Worm (Caenorhabditis elegans): ENCODE results near the gene R01E6.7.

R01E6.7 gene

DNA sequence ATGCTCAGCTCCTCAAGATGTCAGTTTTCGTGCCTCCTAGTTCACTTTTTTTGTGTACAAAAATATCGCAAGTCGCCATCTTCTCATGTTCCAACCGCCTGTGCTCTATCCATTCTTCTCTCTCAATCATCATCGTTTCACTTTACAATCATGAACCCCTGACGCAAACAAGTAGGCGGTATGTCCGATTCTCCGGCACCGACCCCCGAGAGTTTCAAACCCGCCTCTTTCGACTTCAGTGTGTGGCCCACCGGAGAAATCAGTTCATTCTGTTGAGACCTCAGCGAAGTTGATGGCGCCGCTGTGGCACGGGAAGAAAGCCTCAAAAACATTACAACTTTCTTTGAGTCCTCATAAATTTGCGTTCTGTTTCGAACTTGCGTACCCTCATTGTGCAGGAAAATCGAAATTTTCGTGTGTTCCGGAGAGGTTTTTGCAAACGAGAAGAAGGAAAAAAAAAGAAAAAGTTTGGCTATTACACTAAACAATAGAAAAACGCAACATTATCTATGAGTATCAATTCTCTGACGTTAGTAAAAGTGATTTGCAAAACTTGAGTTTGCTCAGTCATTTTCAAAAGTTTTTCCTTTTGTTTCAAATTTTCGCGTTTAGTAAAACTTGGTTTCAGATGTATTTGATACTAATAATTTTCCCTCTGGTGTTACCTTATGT, 35.3 kb upstream of the R01E6.7 start, which contains the start of gene F54B11.9:
F54B11.9 (plus strand) TSS at position 622 of the 672 bp plus-strand sequence.
- TF ChIP-seq daf-12 (tag; optimal IDR thresholded peaks at IDR 0.05) = no peak
- peak; percentile 13; the same call in 1 of the 2 replicates for TF ChIP-seq set-16 (GFP tag; IDR thresholded peaks at IDR 0.05)
- TF ChIP-seq skn-1 (tag; optimal IDR thresholded peaks at IDR 0.05) = no peak
- no peak for TF ChIP-seq dmd-8 (GFP tag; IDR thresholded peaks at IDR 0.05)
- TF ChIP-seq nhr-11 (tag; optimal IDR thresholded peaks at IDR 0.05) = peak; percentile 56
- no peak for TF ChIP-seq duxl-1 (tag; optimal IDR thresholded peaks at IDR 0.05; ENCODE audit: poor library complexity)
- no peak for TF ChIP-seq lsy-2 (tag; optimal IDR thresholded peaks at IDR 0.05)
- peak in 1 of 2 experiments; percentile 28 for TF ChIP-seq daf-16 (GFP tag; optimal IDR thresholded peaks at IDR 0.05)
- TF ChIP-seq daf-16 (tag; optimal IDR thresholded peaks at IDR 0.05) = no peak
- no peak for TF ChIP-seq hif-1 (tag; optimal IDR thresholded peaks at IDR 0.05)
- peak; percentile 41 for TF ChIP-seq aha-1 (tag)
- no peak for TF ChIP-seq unc-130 (GFP tag; optimal IDR thresholded peaks at IDR 0.05)
- no peak for TF ChIP-seq nhr-48 (tag; optimal IDR thresholded peaks at IDR 0.05)

- TF ChIP-seq ceh-44 (GFP tag; IDR thresholded peaks at IDR 0.05) (no peak), mxl-3 (GFP tag; optimal IDR thresholded peaks at IDR 0.05) (peak; percentile 8), hlh-30 (tag; optimal IDR thresholded peaks at IDR 0.05; ENCODE audit: insufficient read depth) (peak; percentile 73), madf-5 (GFP tag; IDR thresholded peaks at IDR 0.05) (no peak), lin-29 (GFP tag; IDR thresholded peaks at IDR 0.05) (no peak)
Measured at ce11 chrX:13603826-13604225, 34.1 kb upstream of the R01E6.7 start, which contains the start of gene F54B11.8. TSS of gene F54B11.8 (minus strand) at chrX:13603926.

- TF ChIP-seq hif-1 (tag; optimal IDR thresholded peaks at IDR 0.05) = no peak
- TF ChIP-seq lin-39 (tag; optimal IDR thresholded peaks at IDR 0.05) = no peak
- no peak for TF ChIP-seq gei-8 (GFP tag; optimal IDR thresholded peaks at IDR 0.05)
- TF ChIP-seq spr-3 (GFP tag; optimal IDR thresholded peaks at IDR 0.05) = no peak
- TF ChIP-seq unc-130 (GFP tag; optimal IDR thresholded peaks at IDR 0.05) = no peak
- no peak for TF ChIP-seq cey-2 (tag; optimal IDR thresholded peaks at IDR 0.05; ENCODE audit: borderline replicate concordance, insufficient read depth)
- TF ChIP-seq nhr-77 (tag; optimal IDR thresholded peaks at IDR 0.05) = no peak
- no peak for TF ChIP-seq nhr-41 (GFP tag; IDR thresholded peaks at IDR 0.05)
- TF ChIP-seq ama-1 (optimal IDR thresholded peaks at IDR 0.05) = no peak
- TF ChIP-seq ceh-82 (tag; optimal IDR thresholded peaks at IDR 0.05) = no peak
- TF ChIP-seq duxl-1 (tag; optimal IDR thresholded peaks at IDR 0.05; ENCODE audit: poor library complexity) = no peak
- TF ChIP-seq lim-7 (GFP tag; IDR thresholded peaks at IDR 0.05) = no peak
- no peak for TF ChIP-seq hlh-11 (tag; optimal IDR thresholded peaks at IDR 0.05)
Measured at ce11 chrX:13600136-13600535, 30.4 kb upstream of the R01E6.7 start, which contains the start of gene F54B11.7. TSS of gene F54B11.7 (plus strand) at chrX:13600436.

ce11 chrX:13598021-13598499, 28.3 kb upstream of the R01E6.7 start, which contains the start of gene bra-1:
TSS of gene bra-1 (plus strand) at chrX:13598449.
- TF ChIP-seq daf-19 (GFP tag; conservative IDR thresholded peaks at IDR 0.05) (no peak), dmd-6 (GFP tag; IDR thresholded peaks at IDR 0.05) (peak; percentile 20; the same call in 1 of the 2 replicates), daf-16 (GFP tag; optimal IDR thresholded peaks at IDR 0.05) (no peak), daf-16 (tag; optimal IDR thresholded peaks at IDR 0.05) (no peak), mdl-1 (tag; optimal IDR thresholded peaks at IDR 0.05) (peak in 1 of 2 experiments; percentile 22), madf-5 (GFP tag; IDR thresholded peaks at IDR 0.05) (no peak), rbr-2 (tag; optimal IDR thresholded peaks at IDR 0.05) (peak; percentile 53), T20F7.1 (GFP tag; optimal IDR thresholded peaks at IDR 0.05) (peak; percentile 93), ztf-7 (tag; optimal IDR thresholded peaks at IDR 0.05) (no peak), egl-43 (GFP tag; IDR thresholded peaks at IDR 0.05) (0 out of 2 replicates have a peak, but pooled peaks have one; percentile 37), hmg-1.1 (GFP tag; IDR thresholded peaks at IDR 0.05) (peak; percentile 45; the same call in 1 of the 2 replicates), hlh-30 (tag; optimal IDR thresholded peaks at IDR 0.05; ENCODE audit: insufficient read depth) (peak; percentile 90), hlh-11 (tag; optimal IDR thresholded peaks at IDR 0.05) (peak; percentile 54), mes-2 (tag; optimal IDR thresholded peaks at IDR 0.05; ENCODE audit: poor library complexity, severe bottlenecking) (peak; percentile 43), F37D6.2 (tag; optimal IDR thresholded peaks at IDR 0.05) (peak; percentile 27), zag-1 (tag; optimal IDR thresholded peaks at IDR 0.05) (no peak), dve-1 (tag; optimal IDR thresholded peaks at IDR 0.05; ENCODE audit: insufficient read depth) (peak; percentile 64), ceh-82 (tag; optimal IDR thresholded peaks at IDR 0.05) (no peak), nhr-6 (tag; optimal IDR thresholded peaks at IDR 0.05) (peak; percentile 73), tag-97 (GFP tag; IDR thresholded peaks at IDR 0.05) (no peak), lsy-2 (tag; optimal IDR thresholded peaks at IDR 0.05) (peak in 1 of 2 experiments; percentile 56), php-3 (GFP tag; IDR thresholded peaks at IDR 0.05) (no peak)
